Fruit fly (Drosophila melanogaster): ENCODE results near the gene CG2924.
A peak's percentile ranks its signal among the peaks of the same experiment; 100 is the strongest.

CG2924 gene

dm6 chrX:2298708-2299370 is 28.3 kb upstream of the CG2924 start (continued):
- TF ChIP-seq otp (GFP tag; IDR thresholded peaks at IDR 0.05) (peak; percentile 93), fru (optimal IDR thresholded peaks at IDR 0.05) (no peak), CG4360 (GFP tag; IDR thresholded peaks at IDR 0.05) (peak; percentile 80), CG14050 (GFP tag; IDR thresholded peaks at IDR 0.05) (peak; percentile 78), CG17568 (GFP tag; optimal IDR thresholded peaks at IDR 0.05) (peak; percentile 74), jing (GFP tag; optimal IDR thresholded peaks at IDR 0.05) (peak; percentile 67), Poxn (GFP tag; IDR thresholded peaks at IDR 0.05) (no peak), CG10274 (GFP tag; optimal IDR thresholded peaks at IDR 0.05) (no peak), CG3726 (GFP tag; IDR thresholded peaks at IDR 0.05) (0 out of 3 replicates have a peak, but pooled peaks have one; percentile 56), CG10321 (GFP tag; IDR thresholded peaks at IDR 0.05) (0 out of 2 replicates have a peak, but pooled peaks have one; percentile 24), gt (GFP tag; IDR thresholded peaks at IDR 0.05) (peak; percentile 74), fd3F (GFP tag; optimal IDR thresholded peaks at IDR 0.05) (peak; percentile 30), CG13424 (tag; optimal IDR thresholded peaks at IDR 0.05) (peak; percentile 80), dpn (GFP tag; optimal IDR thresholded peaks at IDR 0.05) (peak; percentile 69 to 79), Hand (GFP tag; optimal IDR thresholded peaks at IDR 0.05) (no peak), CG12071 (GFP tag; optimal IDR thresholded peaks at IDR 0.05) (peak; percentile 78), Hr51 (GFP tag; optimal IDR thresholded peaks at IDR 0.05) (peak; percentile 63 to 79), tll (GFP tag; optimal IDR thresholded peaks at IDR 0.05) (peak in 1 of 2 experiments; percentile 75), odd (GFP tag; optimal IDR thresholded peaks at IDR 0.05) (peak; percentile 69), CHES-1-like (GFP tag; optimal IDR thresholded peaks at IDR 0.05) (peak; percentile 43), en (GFP tag; optimal IDR thresholded peaks at IDR 0.05) (peak; percentile 67), ttk (GFP tag; IDR thresholded peaks at IDR 0.05) (peak; percentile 73), klu (GFP tag; IDR thresholded peaks at IDR 0.05) (no peak), CG4854 (GFP tag; optimal IDR thresholded peaks at IDR 0.05) (peak; percentile 38), Aef1 (GFP tag; IDR thresholded peaks at IDR 0.05) (peak; percentile 52; the same call in 2 of the 3 replicates), CG18262 (tag; optimal IDR thresholded peaks at IDR 0.05) (peak; percentile 93), CG12942 (GFP tag; optimal IDR thresholded peaks at IDR 0.05) (peak; percentile 71), Abd-B (GFP tag; optimal IDR thresholded peaks at IDR 0.05) (peak; percentile 64), h (optimal IDR thresholded peaks at IDR 0.05) (no peak), Bgb (GFP tag; IDR thresholded peaks at IDR 0.05; ENCODE audit: partially characterized antibody) (no peak), Optix (GFP tag; IDR thresholded peaks at IDR 0.05) (peak; percentile 90), gfzf (GFP tag; optimal IDR thresholded peaks at IDR 0.05) (no peak), Atf6 (GFP tag; IDR thresholded peaks at IDR 0.05) (peak; percentile 47; the same call in 1 of the 2 replicates), sima (GFP tag; optimal IDR thresholded peaks at IDR 0.05) (peak; percentile 5), CG43689 (GFP tag; IDR thresholded peaks at IDR 0.05) (peak; percentile 72), pros (GFP tag; optimal IDR thresholded peaks at IDR 0.05) (peak; percentile 78), CG1647 (GFP tag; optimal IDR thresholded peaks at IDR 0.05) (peak; percentile 37), CG10147 (GFP tag; optimal IDR thresholded peaks at IDR 0.05) (peak; percentile 14), CG11093 (GFP tag; IDR thresholded peaks at IDR 0.05) (peak; percentile 49; the same call in 1 of the 3 replicates), Tbp (GFP tag; optimal IDR thresholded peaks at IDR 0.05) (no peak), br (optimal IDR thresholded peaks at IDR 0.05) (no peak), Bteb2 (GFP tag; optimal IDR thresholded peaks at IDR 0.05) (no peak), vvl (GFP tag; IDR thresholded peaks at IDR 0.05) (peak; percentile 94), kah (GFP tag; optimal IDR thresholded peaks at IDR 0.05) (peak; percentile 40), onecut (GFP tag; IDR thresholded peaks at IDR 0.05) (peak; percentile 76), trem (tag; optimal IDR thresholded peaks at IDR 0.05) (peak; percentile 81), dati (GFP tag; IDR thresholded peaks at IDR 0.05) (peak; percentile 47; the same call in 1 of the 2 replicates), HHEX (GFP tag; optimal IDR thresholded peaks at IDR 0.05) (peak; percentile 64), ap (GFP tag; IDR thresholded peaks at IDR 0.05) (peak; percentile 77), CG10366 (GFP tag; IDR thresholded peaks at IDR 0.05) (peak; percentile 81), CG3838 (GFP tag; optimal IDR thresholded peaks at IDR 0.05) (peak; percentile 41)

Measured in whole organism, embryonic.